Fruit fly (Drosophila melanogaster) whole organism, prepupa: ENCODE results near the gene Acer.

Source experiments
- CG10631 ChIP-seq: fragments of 200-800 bp; sonication (Bioruptor generic); optimal IDR thresholded peaks from 2 replicates; lab custom pipeline; 2016; ENCODE audit warnings: missing biosample characterization, missing genetic modification characterization
- CG11294 ChIP-seq: fragments of 200-800 bp; sonication (Bioruptor generic); IDR thresholded peaks from 2 replicates; pipeline ENCODE4 v1.3.6; 2022; ENCODE audit warnings: missing biosample characterization, missing genetic modification characterization
- CG11902 ChIP-seq: fragments of 200-800 bp; sonication (Bioruptor generic); optimal IDR thresholded peaks from 3 replicates; lab custom pipeline; 2016; ENCODE audit warnings: missing biosample characterization, missing genetic modification characterization
- CG6854 ChIP-seq: fragments of 200-800 bp; sonication (Bioruptor generic); optimal IDR thresholded peaks from 2 replicates; lab custom pipeline; 2017; ENCODE audit warnings: missing biosample characterization, mild to moderate bottlenecking, missing genetic modification characterization
- CG7368 ChIP-seq: fragments of 200-800 bp; sonication (Bioruptor generic); optimal IDR thresholded peaks from 3 replicates; lab custom pipeline; 2016; ENCODE audit warnings: missing biosample characterization, missing genetic modification characterization
- Hr4 ChIP-seq: fragments of 200-800 bp; sonication (Bioruptor generic); optimal IDR thresholded peaks from 3 replicates; lab custom pipeline; 2016; ENCODE audit warnings: missing biosample characterization, missing genetic modification characterization
- Lpt ChIP-seq: fragments of 200-800 bp; sonication (Bioruptor generic); optimal IDR thresholded peaks from 3 replicates; lab custom pipeline; 2016; ENCODE audit warnings: missing biosample characterization, missing genetic modification characterization
- Smox ChIP-seq: fragments of 200-800 bp; sonication (Bioruptor generic); optimal IDR thresholded peaks from 3 replicates; lab custom pipeline; 2016; ENCODE audit warnings: missing biosample characterization, missing genetic modification characterization
- Sox102F ChIP-seq: fragments of 200-800 bp; sonication (Bioruptor generic); optimal IDR thresholded peaks from 2 replicates; lab custom pipeline; 2016; ENCODE audit warnings: missing biosample characterization, mild to moderate bottlenecking, missing genetic modification characterization
- Sox15 ChIP-seq: fragments of 200-800 bp; sonication (Bioruptor generic); optimal IDR thresholded peaks from 3 replicates; lab custom pipeline; 2016; ENCODE audit warnings: missing biosample characterization, missing genetic modification characterization
- achi ChIP-seq: fragments of 200-800 bp; sonication (Bioruptor generic); optimal IDR thresholded peaks from 3 replicates; lab custom pipeline; 2016; ENCODE audit warnings: missing biosample characterization, missing genetic modification characterization
- cyc ChIP-seq: fragments of 200-800 bp; sonication (Bioruptor generic); optimal IDR thresholded peaks from 3 replicates; lab custom pipeline; 2016; ENCODE audit warnings: missing biosample characterization, missing genetic modification characterization
- lz ChIP-seq: fragments of 200-800 bp; sonication (Bioruptor generic); optimal IDR thresholded peaks from 3 replicates; lab custom pipeline; 2016; ENCODE audit warnings: missing biosample characterization, missing genetic modification characterization
- svp ChIP-seq: fragments of 200-800 bp; sonication (Bioruptor generic); peaks from one replicate; lab custom pipeline; 2016; ENCODE audit warnings: missing biosample characterization, missing genetic modification characterization

DNA sequence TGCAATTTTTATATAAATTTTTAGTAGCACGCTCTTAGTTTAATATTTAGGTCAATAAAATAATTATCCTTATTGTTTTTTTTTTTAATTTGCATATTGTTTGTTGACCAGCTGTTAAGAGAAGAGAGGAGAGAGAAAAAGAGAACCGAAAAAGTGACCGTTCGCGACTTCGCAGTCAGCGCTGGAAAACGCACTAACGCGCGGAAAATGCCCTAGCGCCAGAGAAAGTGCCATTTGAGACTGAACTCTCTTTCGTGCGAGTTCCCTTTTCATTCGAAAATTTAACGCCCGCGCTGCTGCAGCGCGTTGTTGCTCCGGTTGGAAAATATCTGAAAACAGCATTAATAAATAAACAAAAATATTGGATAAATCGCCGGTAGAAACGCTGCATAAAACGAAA, 21.4 kb downstream of the Acer start:
- TF ChIP-seq CG11294 (GFP tag; lab: Robert Waterston, UW), result no peak
- no peak for TF ChIP-seq cyc (GFP tag; lab: Kevin White, UChicago)
- TF ChIP-seq Sox102F (GFP tag; lab: Kevin White, UChicago), result peak; percentile 39
- no peak for TF ChIP-seq CG11902 (GFP tag; lab: Kevin White, UChicago)
- no peak for TF ChIP-seq Hr4
- TF ChIP-seq lz (GFP tag; lab: Kevin White, UChicago), result no peak
- no peak for TF ChIP-seq Smox
- TF ChIP-seq CG6854, result peak; percentile 35
- no peak for TF ChIP-seq svp (GFP tag; lab: Kevin White, UChicago)
- no peak for TF ChIP-seq CG7368
- no peak for TF ChIP-seq achi (GFP tag; lab: Kevin White, UChicago)
- TF ChIP-seq Sox15 (GFP tag; lab: Kevin White, UChicago), result no peak
- TF ChIP-seq CG10631 (GFP tag; lab: Kevin White, UChicago), result no peak
- no peak for TF ChIP-seq Lpt
